Worm (Caenorhabditis elegans) whole organism, mixed stage, embryonic: Measurements from ENCODE around the gene cpna-4.

Experiments
- nhr-237 ChIP-seq: fragments of 150-350 bp; optimal IDR thresholded peaks from 2 replicates; lab custom pipeline; 2014; ENCODE audit warnings: missing biosample characterization, missing genetic modification characterization
- pha-4 ChIP-seq: fragments of 150-350 bp; optimal IDR thresholded peaks from 2 replicates; lab custom pipeline; 2018; ENCODE audit warnings: missing biosample characterization, missing genetic modification reagents, missing genetic modification characterization
- unc-120 ChIP-seq: sonication (generic microtip); optimal IDR thresholded peaks from 2 replicates; lab custom pipeline; 2017; ENCODE audit warnings: missing genetic modification characterization, missing compliant biosample characterization; ENCODE audit not compliant: poor library complexity, severe bottlenecking
- unc-39 ChIP-seq: fragments of 150-350 bp; optimal IDR thresholded peaks from 2 replicates; lab custom pipeline; 2014; ENCODE audit warnings: missing biosample characterization, missing genetic modification characterization
- unc-62 ChIP-seq: fragments of 150-350 bp; optimal IDR thresholded peaks from 2 replicates; lab custom pipeline; 2014; ENCODE audit warnings: missing biosample characterization, missing genetic modification reagents, missing genetic modification characterization

ce11 chrIV:15315502-15315901, 45.8 kb upstream of the cpna-4 start:
- no peak for TF ChIP-seq unc-62 (GFP tag; lab: Kevin White, UChicago)
- no peak for TF ChIP-seq pha-4 (tag; lab: Kevin White, UChicago)
- TF ChIP-seq nhr-237 (tag; lab: Kevin White, UChicago), result no peak
- TF ChIP-seq unc-39 (tag; lab: Kevin White, UChicago), result no peak
- TF ChIP-seq unc-120 (tag; lab: Kevin White, UChicago), result no peak
